Worm (Caenorhabditis elegans) whole organism, L1 larva: ENCODE data around the gene zhit-2.

Source experiments
- C04F5.9 ChIP-seq: sonication (generic microtip); optimal IDR thresholded peaks from 2 replicates; lab custom pipeline; 2016; ENCODE audit warnings: missing genetic modification characterization, missing compliant biosample characterization
- C34B4.2 ChIP-seq: sonication (generic microtip); optimal IDR thresholded peaks from 2 replicates; lab custom pipeline; 2017; ENCODE audit warnings: mild to moderate bottlenecking, missing genetic modification characterization, missing compliant biosample characterization
- ama-1 ChIP-seq: fragments of 150-350 bp; optimal IDR thresholded peaks from 2 replicates; lab custom pipeline; 2014
- ceh-8 ChIP-seq: fragments of 200-800 bp; sonication (Bioruptor generic); optimal IDR thresholded peaks from 2 replicates; lab custom pipeline; 2018; ENCODE audit warnings: mild to moderate bottlenecking, missing genetic modification characterization, moderate library complexity, missing compliant biosample characterization
- ceh-88 ChIP-seq: fragments of 200-800 bp; sonication (Bioruptor generic); IDR thresholded peaks from 2 replicates; pipeline ENCODE4 v1.3.6; 2022; ENCODE audit warnings: missing genetic modification characterization, missing compliant biosample characterization
- ceh-90 ChIP-seq: sonication (generic microtip); optimal IDR thresholded peaks from 2 replicates; lab custom pipeline; 2016; ENCODE audit warnings: missing genetic modification characterization, missing compliant biosample characterization
- dpl-1 ChIP-seq, 3 experiments: fragments of 150-350 bp in 2 of 3; sonication (generic microtip) in 1 of 3; optimal IDR thresholded peaks; 2 replicates each; lab custom pipeline; 2014 to 2017; ENCODE audit warnings: missing biosample characterization in 3 of 3, missing genetic modification characterization in 3 of 3, missing genetic modification reagents in 3 of 3
- dsc-1 ChIP-seq: sonication (generic microtip); optimal IDR thresholded peaks from 2 replicates; lab custom pipeline; 2016; ENCODE audit warnings: mild to moderate bottlenecking, missing genetic modification characterization, missing compliant biosample characterization
- efl-1 ChIP-seq, 4 experiments: fragments of 150-350 bp; optimal IDR thresholded peaks in 3 of 4; peaks in 1 of 4; 1 replicate in 1 of 4; 2 replicates in 3 of 4; lab custom pipeline; 2014; ENCODE audit warnings: missing biosample characterization in 2 of 4, missing genetic modification characterization in 2 of 4, missing genetic modification reagents in 2 of 4
- egl-27 ChIP-seq, 2 experiments: fragments of 150-350 bp in 1 of 2; sonication (generic microtip); optimal IDR thresholded peaks; 3 replicates each; lab custom pipeline; 2017 to 2018; ENCODE audit warnings: missing biosample characterization in 2 of 2, missing genetic modification characterization in 2 of 2, missing genetic modification reagents in 2 of 2
- elt-3 ChIP-seq, 6 experiments: fragments of 150-350 bp in 1 of 6; sonication (generic microtip); optimal IDR thresholded peaks; 2 replicates each; lab custom pipeline; 2017 to 2018; ENCODE audit warnings: missing biosample characterization in 6 of 6, missing genetic modification characterization in 6 of 6, inconsistent platforms in 1 of 6
- fkh-10 ChIP-seq: sonication (generic microtip); optimal IDR thresholded peaks from 2 replicates; lab custom pipeline; 2017; ENCODE audit warnings: missing biosample characterization, missing genetic modification reagents, missing genetic modification characterization
- fkh-4 ChIP-seq: sonication (generic microtip); optimal IDR thresholded peaks from 2 replicates; lab custom pipeline; 2016; ENCODE audit warnings: missing compliant biosample characterization, missing genetic modification characterization, borderline replicate concordance
- fos-1 ChIP-seq: fragments of 150-350 bp; optimal IDR thresholded peaks from 2 replicates; lab custom pipeline; 2014; ENCODE audit warnings: missing biosample characterization, missing genetic modification characterization
- grh-1 ChIP-seq: fragments of 200-800 bp; sonication (Bioruptor generic); IDR thresholded peaks from 2 replicates; pipeline ENCODE4 v1.3.6; 2022; ENCODE audit warnings: missing genetic modification reagents, missing genetic modification characterization, missing compliant biosample characterization
- hpl-2 ChIP-seq: fragments of 150-350 bp; optimal IDR thresholded peaks from 2 replicates; lab custom pipeline; 2014; ENCODE audit warnings: missing biosample characterization, missing genetic modification reagents, missing genetic modification characterization
- isw-1 ChIP-seq: fragments of 200-800 bp; sonication (Bioruptor generic); IDR thresholded peaks from 2 replicates; pipeline ENCODE4 v1.3.6; 2022; ENCODE audit warnings: missing genetic modification characterization, missing compliant biosample characterization
- jun-1 ChIP-seq: fragments of 150-350 bp; optimal IDR thresholded peaks from 2 replicates; lab custom pipeline; 2014; ENCODE audit warnings: missing biosample characterization, missing genetic modification reagents, missing genetic modification characterization
- lin-14 ChIP-seq: fragments of 200-800 bp; sonication (Bioruptor generic); optimal IDR thresholded peaks from 2 replicates; lab custom pipeline; 2018; ENCODE audit warnings: mild to moderate bottlenecking, missing genetic modification characterization, moderate library complexity, missing compliant biosample characterization
- lin-15B ChIP-seq: fragments of 150-350 bp; sonication (generic microtip); optimal IDR thresholded peaks from 3 replicates; lab custom pipeline; 2014; ENCODE audit warnings: missing biosample characterization, missing genetic modification characterization
- lin-35 ChIP-seq, 2 experiments: fragments of 150-350 bp; optimal IDR thresholded peaks; 2 replicates each; lab custom pipeline; 2014; ENCODE audit warnings: missing biosample characterization in 2 of 2, missing genetic modification characterization in 2 of 2, missing genetic modification reagents in 2 of 2
- lir-3 ChIP-seq: sonication (generic microtip); optimal IDR thresholded peaks from 2 replicates; lab custom pipeline; 2016; ENCODE audit warnings: mild to moderate bottlenecking, missing genetic modification characterization, moderate library complexity, missing compliant biosample characterization; ENCODE audit not compliant: poor library complexity
- lsy-2 ChIP-seq, 2 experiments: fragments of 150-350 bp; optimal IDR thresholded peaks; 2 replicates each; lab custom pipeline; 2014; ENCODE audit warnings: missing biosample characterization in 2 of 2, missing genetic modification characterization in 2 of 2
- mdl-1 ChIP-seq, 2 experiments: fragments of 150-350 bp; optimal IDR thresholded peaks; 2 replicates each; lab custom pipeline; 2014 to 2017; ENCODE audit warnings: missing biosample characterization in 2 of 2, missing genetic modification characterization in 2 of 2, inconsistent platforms in 1 of 2
- mep-1 ChIP-seq: fragments of 150-350 bp; optimal IDR thresholded peaks from 2 replicates; lab custom pipeline; 2014; ENCODE audit warnings: missing biosample characterization, missing genetic modification characterization
- nhr-12 ChIP-seq: sonication (generic microtip); optimal IDR thresholded peaks from 2 replicates; lab custom pipeline; 2017; ENCODE audit warnings: missing biosample characterization, missing genetic modification characterization
- nhr-19 ChIP-seq: fragments of 200-800 bp; sonication (Bioruptor generic); conservative IDR thresholded peaks from 2 replicates; pipeline ENCODE4 v1.3.6; 2022; ENCODE audit warnings: missing genetic modification characterization, missing compliant biosample characterization
- nhr-20 ChIP-seq: sonication (generic microtip); optimal IDR thresholded peaks from 2 replicates; lab custom pipeline; 2016; ENCODE audit warnings: mild to moderate bottlenecking, missing genetic modification characterization, missing compliant biosample characterization
- nhr-237 ChIP-seq: fragments of 150-350 bp; optimal IDR thresholded peaks from 2 replicates; lab custom pipeline; 2014; ENCODE audit warnings: missing biosample characterization, missing genetic modification characterization
- nhr-28 ChIP-seq: fragments of 150-350 bp; optimal IDR thresholded peaks from 2 replicates; lab custom pipeline; 2014; ENCODE audit warnings: missing biosample characterization, missing genetic modification characterization
- nhr-47 ChIP-seq: sonication (generic microtip); optimal IDR thresholded peaks from 2 replicates; lab custom pipeline; 2016; ENCODE audit warnings: mild to moderate bottlenecking, missing genetic modification characterization, moderate library complexity, missing compliant biosample characterization
- nhr-84 ChIP-seq: sonication (generic microtip); optimal IDR thresholded peaks from 2 replicates; lab custom pipeline; 2017; ENCODE audit warnings: missing biosample characterization, missing genetic modification characterization
- nhr-85 ChIP-seq: sonication (generic microtip); peaks from one replicate; lab custom pipeline; 2016; ENCODE audit warnings: missing genetic modification characterization, inconsistent platforms, missing compliant biosample characterization
- pag-3 ChIP-seq: sonication (generic microtip); optimal IDR thresholded peaks from 2 replicates; lab custom pipeline; 2017; ENCODE audit warnings: missing genetic modification characterization, mild to moderate bottlenecking, missing compliant biosample characterization, antibody characterized with exemption, borderline replicate concordance; ENCODE audit not compliant: insufficient read depth
- pax-3 ChIP-seq: fragments of 200-800 bp; sonication (Bioruptor generic); optimal IDR thresholded peaks from 2 replicates; lab custom pipeline; 2018; ENCODE audit warnings: mild to moderate bottlenecking, missing genetic modification characterization, moderate library complexity, missing compliant biosample characterization
- rnt-1 ChIP-seq: sonication (generic microtip); optimal IDR thresholded peaks from 2 replicates; lab custom pipeline; 2016; ENCODE audit warnings: mild to moderate bottlenecking, missing genetic modification characterization, moderate library complexity, missing compliant biosample characterization
- tlp-1 ChIP-seq: fragments of 150-350 bp; optimal IDR thresholded peaks from 2 replicates; lab custom pipeline; 2014; ENCODE audit warnings: missing biosample characterization, missing genetic modification characterization
- unc-30 ChIP-seq: sonication (generic microtip); optimal IDR thresholded peaks from 2 replicates; lab custom pipeline; 2017; ENCODE audit warnings: missing biosample characterization, missing genetic modification characterization
- zag-1 ChIP-seq: fragments of 150-350 bp; optimal IDR thresholded peaks from 2 replicates; lab custom pipeline; 2014; ENCODE audit warnings: missing biosample characterization, missing genetic modification characterization
- zip-4 ChIP-seq: fragments of 200-800 bp; sonication (Bioruptor generic); optimal IDR thresholded peaks from 2 replicates; lab custom pipeline; 2018; ENCODE audit warnings: mild to moderate bottlenecking, missing genetic modification characterization, moderate library complexity, missing compliant biosample characterization
- ztf-11 ChIP-seq, 2 experiments: sonication (generic microtip); optimal IDR thresholded peaks; 2 replicates each; lab custom pipeline; 2016 to 2017; ENCODE audit warnings: missing genetic modification characterization in 2 of 2, missing biosample characterization in 1 of 2, missing compliant biosample characterization in 1 of 2
- ztf-4 ChIP-seq: fragments of 150-350 bp; optimal IDR thresholded peaks from 2 replicates; lab custom pipeline; 2014; ENCODE audit warnings: missing biosample characterization, missing genetic modification characterization

Gene zhit-2

DNA sequence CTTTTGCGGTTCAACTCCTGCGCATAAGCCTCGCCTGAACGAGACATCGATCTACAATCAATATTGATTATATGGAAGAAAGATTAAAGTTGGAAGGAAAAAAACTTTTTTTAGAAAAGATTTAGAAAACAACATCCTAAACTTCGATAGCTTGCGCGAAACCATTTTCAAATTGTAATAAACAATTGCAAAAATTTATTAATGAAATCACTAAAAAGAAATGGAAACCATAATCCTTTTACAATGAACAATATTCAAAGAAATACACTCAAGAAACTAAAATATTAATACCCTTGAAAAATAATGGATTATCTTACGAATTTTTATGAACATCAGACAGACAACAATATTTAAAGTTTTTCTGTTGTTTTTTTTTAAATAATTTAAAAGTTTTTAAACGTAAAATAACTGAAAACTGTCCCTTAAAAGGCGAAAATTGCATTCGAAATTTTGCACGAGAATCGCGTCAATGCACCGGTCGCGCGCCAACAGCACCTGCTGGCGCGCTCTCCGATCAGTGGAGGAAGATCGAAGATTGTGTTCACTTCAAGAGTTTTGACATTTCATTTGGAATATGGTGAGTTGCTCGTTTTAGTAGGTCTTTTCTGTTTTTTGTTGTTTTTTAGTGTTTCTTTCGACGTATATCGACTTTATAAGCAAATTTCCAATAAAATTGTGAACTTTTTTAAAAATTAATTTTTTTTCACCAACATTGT is 25.2 kb upstream of the zhit-2 start, which contains the start of the genes sftb-1 and R10E4.1 (continued):
- TF ChIP-seq ceh-88 (GFP tag; lab: Robert Waterston, UW) (0 out of 2 replicates have a peak, but pooled peaks have one; percentile 15), elt-3 (tag; optimal IDR thresholded peaks at IDR 0.05; lab: Kevin White, UChicago) (peak in 2 of 6 experiments; percentile 29 to 49), rnt-1 (tag; lab: Kevin White, UChicago) (peak; percentile 85), lin-35 (GFP tag; optimal IDR thresholded peaks at IDR 0.05; lab: Kevin White, UChicago) (peak; percentile 78 to 87), mep-1 (tag; lab: Kevin White, UChicago) (peak; percentile 90), tlp-1 (no peak), ceh-90 (tag; lab: Kevin White, UChicago) (no peak), C04F5.9 (tag; lab: Kevin White, UChicago) (peak; percentile 55), fkh-4 (tag; lab: Kevin White, UChicago) (no peak), nhr-85 (peak; percentile 88), unc-30 (tag; lab: Kevin White, UChicago) (no peak), C34B4.2 (no peak), mdl-1 (tag; optimal IDR thresholded peaks at IDR 0.05; lab: Kevin White, UChicago) (peak in 1 of 2 experiments; percentile 64), zip-4 (GFP tag; lab: Kevin White, UChicago) (no peak), fkh-10 (GFP tag; lab: Kevin White, UChicago) (peak; percentile 13), jun-1 (tag; lab: Kevin White, UChicago) (peak; percentile 40), pag-3 (tag; lab: Kevin White, UChicago) (no peak), lir-3 (tag; lab: Kevin White, UChicago) (no peak), hpl-2 (GFP tag; lab: Kevin White, UChicago) (peak; percentile 22), dpl-1 (GFP tag; optimal IDR thresholded peaks at IDR 0.05; lab: Kevin White, UChicago) (peak; percentile 66 to 83 (median 81)), nhr-19 (GFP tag; lab: Robert Waterston, UW) (peak; percentile 81), ama-1 (lab: Kevin White, UChicago) (no peak), nhr-28 (no peak), grh-1 (GFP tag; lab: Robert Waterston, UW) (0 out of 2 replicates have a peak, but pooled peaks have one; percentile 40), nhr-20 (tag; lab: Kevin White, UChicago) (peak; percentile 80), nhr-237 (tag; lab: Kevin White, UChicago) (no peak), ceh-8 (GFP tag; lab: Kevin White, UChicago) (peak; percentile 6), ztf-11 (tag; optimal IDR thresholded peaks at IDR 0.05; lab: Kevin White, UChicago) (peak in 1 of 2 experiments; percentile 62), egl-27 (tag; optimal IDR thresholded peaks at IDR 0.05; lab: Kevin White, UChicago) (no peak), nhr-84 (tag; lab: Kevin White, UChicago) (no peak), lin-15B (tag; lab: Kevin White, UChicago) (peak; percentile 30), lsy-2 (tag; optimal IDR thresholded peaks at IDR 0.05; lab: Kevin White, UChicago) (peak; percentile 84 to 85), nhr-12 (tag; lab: Kevin White, UChicago) (no peak), ztf-4 (tag; lab: Kevin White, UChicago) (no peak), zag-1 (tag; lab: Kevin White, UChicago) (no peak), pax-3 (no peak), fos-1 (tag; lab: Kevin White, UChicago) (no peak), nhr-47 (peak; percentile 86), dsc-1 (peak; percentile 74), lin-14 (peak; percentile 78), isw-1 (GFP tag; lab: Robert Waterston, UW) (peak; percentile 55), efl-1 (optimal IDR thresholded peaks at IDR 0.05; lab: Kevin White, UChicago) (peak; percentile 69 to 80), efl-1 (GFP tag; optimal IDR thresholded peaks at IDR 0.05 in 1 of 2; lab: Kevin White, UChicago) (peak; percentile 75 to 97)
